Worm (Caenorhabditis elegans): ENCODE results near the gene let-268.
A peak's percentile ranks its signal among the peaks of the same experiment; 100 is the strongest.
"Not testable (repeated sequence)": the region's sequence is repeated elsewhere in the genome, so short reads cannot be mapped to it uniquely, and the experiment has no call there.

Gene let-268

DNA sequence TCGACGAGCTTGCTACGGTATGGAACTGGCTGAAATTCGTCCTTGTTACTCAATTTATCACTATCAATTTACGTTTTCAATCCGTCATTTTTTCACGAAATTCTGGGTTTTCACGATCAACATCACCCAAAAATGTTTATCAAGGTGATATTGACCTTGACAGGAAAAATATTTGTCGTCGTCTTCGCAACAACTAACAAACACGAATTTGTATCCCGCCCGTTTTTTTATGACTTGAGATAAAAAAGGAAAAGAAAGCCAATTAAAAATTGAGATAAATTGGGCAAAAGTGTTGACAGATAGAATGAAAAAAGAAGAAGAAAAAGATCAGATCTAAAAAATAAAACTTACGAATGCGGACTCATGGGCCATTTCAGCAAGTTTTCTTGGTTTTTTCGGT, 28.9 kb downstream of the let-268 start:
- TF ChIP-seq cey-2 (tag; optimal IDR thresholded peaks at IDR 0.05; ENCODE audit: borderline replicate concordance, insufficient read depth) (no peak), aha-1 (tag) (peak; percentile 88)

DNA sequence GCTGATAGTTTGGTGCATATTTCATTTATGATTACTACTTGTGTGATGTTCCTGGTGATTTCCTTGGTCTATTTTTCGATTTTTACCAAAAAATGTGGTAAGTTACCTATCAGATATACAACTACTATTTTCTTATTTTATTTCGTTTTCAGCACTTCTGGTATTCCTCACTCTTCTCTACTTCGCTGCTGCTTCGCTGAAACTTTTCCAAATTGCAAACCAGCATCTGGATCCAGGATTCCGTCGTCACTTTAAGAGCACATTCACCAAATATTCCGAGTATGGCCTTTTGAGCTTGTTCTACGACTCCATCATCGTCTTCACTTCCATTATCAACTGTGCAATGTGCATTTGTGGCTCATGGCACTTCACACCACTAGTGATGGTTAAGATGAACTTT, 31.2 kb downstream of the let-268 start:
- TF ChIP-seq aha-1 (tag) (peak; percentile 94), F37D6.2 (tag; optimal IDR thresholded peaks at IDR 0.05) (no peak)

DNA sequence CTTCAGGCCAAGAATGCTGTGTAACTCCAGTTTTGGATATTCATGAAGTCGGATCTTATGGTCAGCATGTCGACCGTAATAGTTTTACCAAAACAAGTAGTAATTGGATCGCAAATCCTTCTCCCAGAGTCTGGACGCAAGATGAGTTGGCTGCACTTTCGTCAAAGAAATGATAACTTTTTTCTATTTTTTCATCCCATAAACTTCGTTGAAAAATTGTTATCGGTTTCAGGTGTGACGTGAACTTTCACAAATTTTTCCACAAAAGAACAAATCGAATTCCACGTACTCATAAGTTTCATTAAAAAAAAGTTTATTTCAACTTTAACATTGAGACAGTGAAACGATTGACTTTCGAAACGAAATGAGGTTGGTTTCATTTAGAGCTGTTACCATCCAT, 31.9 kb downstream of the let-268 start, which contains the start of gene ZK892.5:
Gene ZK892.5 (plus strand): TSS at position 301 of the 400 bp plus-strand sequence.
- TF ChIP-seq ztf-7 (tag; optimal IDR thresholded peaks at IDR 0.05), result no peak
- no peak for TF ChIP-seq arid-1 (GFP tag; conservative IDR thresholded peaks at IDR 0.05)
- no peak for TF ChIP-seq rbr-2 (tag; optimal IDR thresholded peaks at IDR 0.05)
- no peak for TF ChIP-seq nhr-6 (tag; optimal IDR thresholded peaks at IDR 0.05)

DNA sequence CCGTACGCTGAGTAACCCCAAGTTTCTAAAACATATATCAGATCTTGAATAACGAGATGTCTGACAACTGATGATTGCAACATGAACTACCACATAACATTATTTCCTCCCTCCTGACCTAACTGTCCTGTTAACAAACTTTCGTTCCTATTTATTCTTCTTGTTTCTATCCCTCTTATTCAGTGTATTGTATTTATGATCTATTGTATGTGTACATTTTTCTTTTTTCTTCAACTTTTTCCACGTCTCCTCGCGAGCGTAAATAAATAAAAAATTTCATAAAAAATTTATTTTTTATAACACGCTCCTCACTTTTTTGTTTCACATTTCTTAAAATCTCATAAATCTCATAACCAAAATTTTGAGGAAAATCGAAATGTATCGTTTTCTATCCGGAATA, 33.5 kb downstream of the let-268 start, which contains the start of gene ZK892.4:
Gene ZK892.4 (plus strand): TSS at position 301 of the 400 bp plus-strand sequence.
- TF ChIP-seq gei-8 (GFP tag; optimal IDR thresholded peaks at IDR 0.05); ctbp-1 (GFP tag; IDR thresholded peaks at IDR 0.05); ztf-11 (tag; optimal IDR thresholded peaks at IDR 0.05): not testable (repeated sequence)

DNA sequence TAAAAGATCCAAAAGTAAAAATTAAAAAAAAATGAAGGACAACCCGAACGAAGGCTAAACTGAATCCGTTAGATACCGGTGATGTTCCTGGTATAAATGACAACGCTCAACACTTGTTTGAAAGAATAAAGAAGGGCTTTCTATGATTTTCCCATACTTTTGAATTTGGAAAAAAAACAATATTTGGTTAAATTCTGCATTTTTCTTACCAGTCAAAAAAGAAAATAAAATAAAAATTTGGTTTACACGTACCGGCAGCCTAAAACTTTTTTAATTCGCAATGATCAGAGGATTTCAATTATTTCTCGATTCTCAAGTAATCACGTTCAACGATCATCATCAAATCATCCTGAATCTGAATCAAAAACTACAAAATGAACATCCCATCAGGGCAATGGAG, 38.2 kb downstream of the let-268 start, which contains the start of gene ZK892.3:
Gene ZK892.3 (plus strand): TSS at position 301 of the 400 bp plus-strand sequence.
- TF ChIP-seq cey-2 (tag; optimal IDR thresholded peaks at IDR 0.05; ENCODE audit: borderline replicate concordance, insufficient read depth) (no peak), unc-62 (GFP tag; optimal IDR thresholded peaks at IDR 0.05 in 1 of 2) (peak in 1 of 2 experiments; percentile 7), unc-62 (tag; optimal IDR thresholded peaks at IDR 0.05) (no peak)

DNA sequence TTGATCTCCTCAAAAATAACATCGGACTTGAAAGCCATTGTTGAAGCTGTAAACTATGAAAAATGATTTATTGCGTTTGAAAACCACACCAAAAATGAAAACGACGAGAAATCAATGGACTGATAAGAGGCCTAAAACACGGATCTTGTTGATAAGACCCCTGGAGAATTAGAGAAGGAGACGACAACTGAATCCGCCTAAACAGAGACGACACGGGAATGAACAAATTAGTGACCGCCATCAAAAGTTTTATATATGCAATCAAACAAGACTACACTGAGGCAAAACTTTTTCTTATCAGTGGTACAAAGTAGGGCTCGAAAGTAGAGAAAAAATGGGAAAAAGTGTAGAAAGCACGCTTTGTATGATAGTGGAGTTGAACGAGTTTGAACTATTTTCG, 38.7 kb downstream of the let-268 start, which contains the start of gene nlt-1:
Gene nlt-1 (minus strand): TSS at position 78 of the 400 bp plus-strand sequence.
- no peak; the same call in 1 of the 2 replicates for TF ChIP-seq nhr-41 (GFP tag; IDR thresholded peaks at IDR 0.05)
- TF ChIP-seq hlh-30 (tag; optimal IDR thresholded peaks at IDR 0.05; ENCODE audit: insufficient read depth), result peak; percentile 39
- TF ChIP-seq lir-3 (tag; optimal IDR thresholded peaks at IDR 0.05), result no peak
- TF ChIP-seq tra-1 (GFP tag; IDR thresholded peaks at IDR 0.05), result peak; percentile 72; the same call in 1 of the 2 replicates
- TF ChIP-seq lin-38 (GFP tag; IDR thresholded peaks at IDR 0.05), result no peak
- no peak for TF ChIP-seq snpc-4 (tag; optimal IDR thresholded peaks at IDR 0.05)
- TF ChIP-seq mdl-1 (tag; optimal IDR thresholded peaks at IDR 0.05), result peak in 1 of 2 experiments; percentile 55
- no peak for TF ChIP-seq zip-11 (GFP tag; IDR thresholded peaks at IDR 0.05)
- TF ChIP-seq ceh-44 (GFP tag; IDR thresholded peaks at IDR 0.05), result no peak
- peak; percentile 57 for TF ChIP-seq nhr-10 (tag; optimal IDR thresholded peaks at IDR 0.05)
- TF ChIP-seq mep-1 (tag; optimal IDR thresholded peaks at IDR 0.05), result peak; percentile 44
- TF ChIP-seq daf-19 (GFP tag; conservative IDR thresholded peaks at IDR 0.05), result no peak
- no peak for TF ChIP-seq egl-27 (tag; optimal IDR thresholded peaks at IDR 0.05)
- no peak for TF ChIP-seq madf-9 (GFP tag; conservative IDR thresholded peaks at IDR 0.05)
- TF ChIP-seq lin-39 (tag; optimal IDR thresholded peaks at IDR 0.05), result no peak
- TF ChIP-seq T20F7.1 (GFP tag; optimal IDR thresholded peaks at IDR 0.05), result peak; percentile 43
- TF ChIP-seq gei-8 (GFP tag; optimal IDR thresholded peaks at IDR 0.05), result no peak
- TF ChIP-seq lin-13 (GFP tag; optimal IDR thresholded peaks at IDR 0.05), result no peak
- no peak for TF ChIP-seq daf-8 (GFP tag; IDR thresholded peaks at IDR 0.05)
- TF ChIP-seq dve-1 (tag; optimal IDR thresholded peaks at IDR 0.05; ENCODE audit: insufficient read depth), result peak; percentile 81
- no peak for TF ChIP-seq ceh-62 (tag; optimal IDR thresholded peaks at IDR 0.05)
- TF ChIP-seq egl-43 (GFP tag; IDR thresholded peaks at IDR 0.05), result no peak
- no peak for TF ChIP-seq zfp-3 (GFP tag; conservative IDR thresholded peaks at IDR 0.05)
- no peak for TF ChIP-seq lim-7 (GFP tag; IDR thresholded peaks at IDR 0.05)
- TF ChIP-seq nhr-11 (tag; optimal IDR thresholded peaks at IDR 0.05), result peak; percentile 28
- no peak for TF ChIP-seq snpc-1.2 (GFP tag; IDR thresholded peaks at IDR 0.05)
- TF ChIP-seq lin-29 (GFP tag; IDR thresholded peaks at IDR 0.05), result no peak
- no peak for TF ChIP-seq ceh-32 (tag; optimal IDR thresholded peaks at IDR 0.05; ENCODE audit: poor library complexity)
- TF ChIP-seq fos-1 (tag; optimal IDR thresholded peaks at IDR 0.05), result no peak
- no peak for TF ChIP-seq T26A8.4 (GFP tag; IDR thresholded peaks at IDR 0.05)
- no peak for TF ChIP-seq jun-1 (tag; optimal IDR thresholded peaks at IDR 0.05)

Data from whole organism, L4 larva.